Worm (Caenorhabditis elegans) whole organism, L3 larva: ENCODE results near the gene adk-1.

ENCODE experiments used
- R02D3.7 ChIP-seq: fragments of 150-350 bp; optimal IDR thresholded peaks from 2 replicates; lab custom pipeline; 2014; ENCODE audit warnings: missing biosample characterization, missing genetic modification characterization
- aly-2 ChIP-seq: fragments of 150-350 bp; optimal IDR thresholded peaks from 2 replicates; lab custom pipeline; 2014; ENCODE audit warnings: missing biosample characterization, missing genetic modification characterization
- ama-1 ChIP-seq: fragments of 150-350 bp; optimal IDR thresholded peaks from 2 replicates; lab custom pipeline; 2018
- egl-27 ChIP-seq: sonication (generic microtip); optimal IDR thresholded peaks from 4 replicates; lab custom pipeline; 2017; ENCODE audit warnings: missing biosample characterization, missing genetic modification reagents, missing genetic modification characterization
- egl-5 ChIP-seq: fragments of 150-350 bp; optimal IDR thresholded peaks from 2 replicates; lab custom pipeline; 2017; ENCODE audit warnings: missing biosample characterization, missing genetic modification reagents, missing genetic modification characterization, inconsistent platforms
- elt-1 ChIP-seq: fragments of 150-350 bp; optimal IDR thresholded peaks from 2 replicates; lab custom pipeline; 2014; ENCODE audit warnings: missing biosample characterization, missing genetic modification characterization
- elt-3 ChIP-seq, 3 experiments: fragments of 150-350 bp in 1 of 3; sonication (generic microtip) in 2 of 3; optimal IDR thresholded peaks; 2 replicates in 2 of 3; 4 replicates in 1 of 3; lab custom pipeline; 2014 to 2017; ENCODE audit warnings: missing biosample characterization in 3 of 3, missing genetic modification characterization in 3 of 3
- eor-1 ChIP-seq, 2 experiments: fragments of 150-350 bp; optimal IDR thresholded peaks; 2 replicates each; lab custom pipeline; 2014 to 2018; ENCODE audit warnings: missing biosample characterization in 2 of 2, missing genetic modification characterization in 2 of 2
- nhr-25 ChIP-seq: sonication (generic microtip); optimal IDR thresholded peaks from 2 replicates; lab custom pipeline; 2017; ENCODE audit warnings: missing biosample characterization, missing genetic modification characterization
- nhr-76 ChIP-seq: fragments of 150-350 bp; sonication (generic microtip); optimal IDR thresholded peaks from 5 replicates; lab custom pipeline; 2014; ENCODE audit warnings: missing biosample characterization, missing genetic modification characterization
- pha-4 ChIP-seq: fragments of 150-350 bp; optimal IDR thresholded peaks from 2 replicates; lab custom pipeline; 2014; ENCODE audit warnings: missing biosample characterization, missing genetic modification reagents, missing genetic modification characterization
- unc-39 ChIP-seq: sonication (generic microtip); optimal IDR thresholded peaks from 4 replicates; lab custom pipeline; 2017; ENCODE audit warnings: missing biosample characterization, missing genetic modification characterization
- ztf-11 ChIP-seq: fragments of 150-350 bp; optimal IDR thresholded peaks from 2 replicates; lab custom pipeline; 2014; ENCODE audit warnings: missing biosample characterization, missing genetic modification characterization

ce11 chrIV:11174772-11175171 lies 35.9 kb downstream of the adk-1 start:
- TF ChIP-seq nhr-76 (tag; lab: Kevin White, UChicago): no peak
- no peak for TF ChIP-seq pha-4
- TF ChIP-seq egl-27: no peak
- no peak for TF ChIP-seq R02D3.7 (tag; lab: Kevin White, UChicago)
- peak in 1 of 3 experiments; percentile 80 for TF ChIP-seq elt-3 (tag; optimal IDR thresholded peaks at IDR 0.05; lab: Kevin White, UChicago)
- no peak for TF ChIP-seq elt-1
- TF ChIP-seq ama-1 (lab: Kevin White, UChicago): no peak
- no peak for TF ChIP-seq nhr-25 (tag; lab: Kevin White, UChicago)
- no peak for TF ChIP-seq aly-2 (tag; lab: Kevin White, UChicago)
- TF ChIP-seq ztf-11 (tag; lab: Kevin White, UChicago): no peak
- TF ChIP-seq egl-5 (tag; lab: Kevin White, UChicago): no peak
- no peak for TF ChIP-seq eor-1 (tag; optimal IDR thresholded peaks at IDR 0.05; lab: Kevin White, UChicago)
- TF ChIP-seq unc-39: no peak
